Worm (Caenorhabditis elegans): ENCODE measurements around the gene slc-5A12.

slc-5A12 gene

DNA sequence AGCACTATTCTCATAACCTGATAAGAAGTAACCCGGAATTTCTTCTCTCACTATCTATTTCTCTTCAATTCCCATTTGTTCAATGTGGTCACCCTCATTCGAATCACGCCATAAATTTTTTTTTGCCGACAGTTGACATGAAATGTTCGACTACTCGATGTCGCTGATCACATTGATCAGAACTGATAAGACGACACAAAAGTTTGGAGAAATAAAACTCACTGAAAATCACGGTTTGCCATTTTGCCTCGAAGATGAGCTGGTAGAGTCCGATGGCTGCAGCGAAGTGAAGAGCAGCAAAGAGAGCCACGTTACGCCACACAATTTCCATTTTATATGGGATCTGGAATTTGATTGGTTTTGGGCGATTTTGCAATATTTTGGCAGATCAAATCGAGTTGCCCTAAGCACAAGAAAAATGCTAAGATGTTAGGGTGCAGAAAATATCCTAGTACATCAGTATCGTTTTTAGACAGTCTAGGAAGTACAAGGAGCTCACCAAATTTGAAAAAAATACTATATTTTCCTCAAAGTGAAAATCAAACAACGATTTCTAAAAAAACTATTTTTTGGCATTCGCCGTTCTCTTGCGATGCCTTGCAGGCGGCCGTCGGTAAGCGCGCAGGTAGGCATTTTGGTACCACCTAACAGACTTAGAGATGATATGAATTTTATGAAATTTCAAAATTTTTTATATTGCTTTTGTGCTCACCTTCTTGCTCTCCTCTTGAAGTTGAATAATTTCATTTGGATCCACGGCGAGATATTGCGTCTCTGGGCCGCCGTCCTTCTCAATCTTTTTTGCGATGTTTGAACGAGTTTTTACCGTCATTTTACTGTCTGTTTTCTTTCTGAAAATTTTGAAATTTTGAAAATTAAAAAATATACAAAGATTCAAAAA lies 22.1 kb upstream of the slc-5A12 start, which contains the start of gene fat-6 (continued):
- TF ChIP-seq unc-62 (GFP tag; optimal IDR thresholded peaks at IDR 0.05) (no peak), fos-1 (tag; optimal IDR thresholded peaks at IDR 0.05) (no peak), nhr-77 (tag; optimal IDR thresholded peaks at IDR 0.05) (no peak)

DNA sequence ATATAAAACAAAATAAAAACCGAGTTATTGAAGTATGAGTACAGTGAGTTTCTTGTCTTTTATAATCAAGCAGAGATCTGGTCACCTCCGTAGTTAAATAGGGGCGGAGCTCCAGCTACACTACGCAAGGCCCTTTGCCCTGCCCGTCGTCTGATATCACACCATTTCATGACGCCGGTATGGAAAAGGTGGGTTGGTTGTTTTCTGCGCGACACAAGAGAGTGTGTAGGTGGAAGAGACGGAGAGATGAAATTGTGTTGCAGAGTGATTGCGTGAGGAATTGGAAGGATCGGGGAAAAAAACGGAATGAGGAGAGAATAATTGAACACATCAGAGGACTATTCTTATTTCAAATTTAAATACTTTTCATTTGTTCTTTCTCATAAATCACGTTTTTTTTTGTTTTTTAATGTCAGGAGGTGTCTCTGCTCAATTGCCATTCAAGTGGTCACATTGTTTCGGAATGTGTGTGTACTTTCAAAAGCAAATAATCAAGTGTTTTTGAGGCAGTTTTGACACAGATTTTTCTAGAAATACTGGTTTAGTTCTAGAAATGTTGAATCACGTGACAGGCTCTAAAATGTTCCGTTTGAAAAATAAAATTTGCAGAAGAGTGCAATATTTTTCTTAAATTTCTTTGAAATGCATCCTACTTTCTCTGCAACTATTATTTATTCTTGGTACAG lies 21.3 kb upstream of the slc-5A12 start, which contains the start of gene ZK822.9:
Gene ZK822.9 (plus strand): TSS at position 180 of the 686 bp plus-strand sequence.
- TF ChIP-seq pha-4 (tag; optimal IDR thresholded peaks at IDR 0.05), result peak; percentile 73
- peak; percentile 69 for TF ChIP-seq elt-2 (tag; optimal IDR thresholded peaks at IDR 0.05)
- TF ChIP-seq R02D3.7 (tag; optimal IDR thresholded peaks at IDR 0.05), result no peak
- peak; percentile 42 for TF ChIP-seq ama-1 (optimal IDR thresholded peaks at IDR 0.05)
- peak; percentile 12 for TF ChIP-seq egl-27 (tag; optimal IDR thresholded peaks at IDR 0.05)
- TF ChIP-seq fkh-10 (GFP tag; optimal IDR thresholded peaks at IDR 0.05), result no peak
- no peak for TF ChIP-seq ceh-9 (tag; optimal IDR thresholded peaks at IDR 0.05)
- TF ChIP-seq ztf-11 (tag; optimal IDR thresholded peaks at IDR 0.05), result no peak
- peak; percentile 29 for TF ChIP-seq pqm-1 (tag; optimal IDR thresholded peaks at IDR 0.05)
- TF ChIP-seq nhr-23 (tag; optimal IDR thresholded peaks at IDR 0.05), result peak; percentile 7

DNA sequence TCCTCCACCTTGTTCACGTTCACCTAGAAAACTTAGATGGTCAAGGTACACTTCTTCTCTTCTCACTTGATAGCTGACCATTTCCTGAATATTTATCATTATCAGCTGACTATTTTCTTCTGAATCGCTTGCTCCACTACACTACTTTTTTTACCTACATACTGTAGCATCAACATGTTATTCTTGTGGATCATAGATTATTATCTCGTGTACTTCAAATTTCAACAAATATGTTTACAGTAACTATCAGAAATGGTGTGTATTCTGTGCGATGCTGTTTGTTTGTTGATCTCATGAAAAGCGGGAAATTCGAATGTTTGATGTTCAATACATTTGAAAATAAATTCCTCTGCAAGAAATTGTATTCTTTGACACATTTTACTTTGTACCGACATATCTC lies 20.3 kb upstream of the slc-5A12 start, which contains the start of gene ZK822.10:
Gene ZK822.10 (plus strand): TSS at position 231 of the 400 bp plus-strand sequence.
- TF ChIP-seq elt-2 (tag; optimal IDR thresholded peaks at IDR 0.05) (peak; percentile 83), nhr-67 (tag; optimal IDR thresholded peaks at IDR 0.05) (no peak), unc-39 (tag; optimal IDR thresholded peaks at IDR 0.05) (no peak), jun-1 (tag; optimal IDR thresholded peaks at IDR 0.05) (peak; percentile 7), ceh-28 (tag; optimal IDR thresholded peaks at IDR 0.05) (peak; percentile 24), pha-4 (tag; optimal IDR thresholded peaks at IDR 0.05) (peak; percentile 88), pqm-1 (tag; optimal IDR thresholded peaks at IDR 0.05) (peak; percentile 91)

DNA sequence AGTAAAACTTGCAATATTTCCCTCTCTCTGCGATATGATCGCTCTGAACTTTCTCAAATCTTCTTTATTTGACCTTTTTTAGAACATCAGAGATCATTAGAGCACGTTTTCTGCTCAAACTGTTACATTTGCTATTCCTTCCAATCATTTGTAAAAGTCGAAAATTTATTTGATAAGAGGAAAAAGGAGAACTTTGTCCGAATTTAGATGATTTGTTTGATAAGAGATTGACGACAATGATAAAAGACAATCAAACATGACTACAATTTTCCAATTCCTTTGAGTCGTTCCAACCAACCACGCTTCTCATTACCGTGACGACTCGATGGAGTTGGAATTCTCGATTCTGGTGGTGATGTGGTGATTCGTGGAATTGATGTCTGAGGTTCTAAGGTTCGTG lies 19.3 kb upstream of the slc-5A12 start:
- no peak for TF ChIP-seq nhr-23 (tag; optimal IDR thresholded peaks at IDR 0.05)
- TF ChIP-seq elt-2 (tag; optimal IDR thresholded peaks at IDR 0.05), result peak; percentile 90
- peak; percentile 1 for TF ChIP-seq jun-1 (tag; optimal IDR thresholded peaks at IDR 0.05)
- peak; percentile 90 for TF ChIP-seq pqm-1 (tag; optimal IDR thresholded peaks at IDR 0.05)
- TF ChIP-seq pha-4 (tag; optimal IDR thresholded peaks at IDR 0.05), result peak; percentile 44

DNA sequence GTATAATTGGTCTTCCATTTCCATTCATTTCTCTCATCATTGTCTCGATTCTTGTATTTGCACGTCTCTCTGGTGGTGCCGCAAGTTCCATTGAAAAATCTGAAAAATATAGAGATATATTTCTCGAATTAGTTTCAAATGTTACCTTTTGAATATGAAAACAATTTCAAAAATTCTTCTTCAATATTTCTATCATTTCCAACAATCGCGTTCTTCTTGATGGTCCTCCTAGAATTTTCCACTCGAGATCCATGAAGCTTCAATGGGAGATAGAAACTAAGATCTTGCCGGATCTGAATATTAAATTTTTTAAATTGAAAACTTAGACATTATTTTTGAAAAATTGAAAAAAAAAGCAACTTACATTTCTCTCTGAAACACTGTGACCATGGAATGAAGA lies 18.2 kb upstream of the slc-5A12 start:
- TF ChIP-seq elt-1 (tag; optimal IDR thresholded peaks at IDR 0.05), result no peak
- no peak for TF ChIP-seq nhr-28 (tag; optimal IDR thresholded peaks at IDR 0.05)
- no peak for TF ChIP-seq nhr-43 (tag; optimal IDR thresholded peaks at IDR 0.05; ENCODE audit: poor library complexity, severe bottlenecking)
- no peak for TF ChIP-seq zag-1 (tag; optimal IDR thresholded peaks at IDR 0.05)
- no peak for TF ChIP-seq nhr-23 (tag; optimal IDR thresholded peaks at IDR 0.05)
- no peak for TF ChIP-seq nhr-11 (tag; optimal IDR thresholded peaks at IDR 0.05)
- no peak for TF ChIP-seq mml-1 (tag; optimal IDR thresholded peaks at IDR 0.05)
- no peak for TF ChIP-seq daf-12 (tag; optimal IDR thresholded peaks at IDR 0.05)
- TF ChIP-seq mdl-1 (tag; optimal IDR thresholded peaks at IDR 0.05), result no peak
- no peak for TF ChIP-seq ceh-28 (tag; optimal IDR thresholded peaks at IDR 0.05)

DNA sequence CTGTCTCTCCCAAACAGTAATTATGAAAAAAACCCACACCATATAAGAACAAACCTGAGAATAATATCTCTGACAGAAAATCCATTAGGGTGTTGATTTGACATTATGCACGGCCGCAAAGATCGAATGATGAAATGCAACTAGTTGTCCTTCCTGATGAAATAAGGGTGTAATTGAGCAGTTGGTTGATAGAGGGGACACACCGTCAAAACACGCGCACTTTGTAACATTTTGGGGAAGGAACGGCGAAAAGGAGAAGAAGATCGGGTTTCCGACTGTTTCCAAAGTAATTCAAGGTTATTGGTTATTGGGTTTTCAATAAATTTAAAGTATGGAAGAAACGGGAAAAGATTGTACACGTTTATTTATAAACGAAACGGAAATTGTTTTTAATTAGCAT lies 15.2 kb upstream of the slc-5A12 start, which contains the start of gene ZK822.1:
Gene ZK822.1 (minus strand): TSS at position 121 of the 400 bp plus-strand sequence.
- TF ChIP-seq ztf-11 (tag; optimal IDR thresholded peaks at IDR 0.05) (no peak), mml-1 (tag; optimal IDR thresholded peaks at IDR 0.05) (no peak), nhr-43 (tag; optimal IDR thresholded peaks at IDR 0.05; ENCODE audit: poor library complexity, severe bottlenecking) (no peak), hmg-11 (tag; optimal IDR thresholded peaks at IDR 0.05) (no peak), ama-1 (optimal IDR thresholded peaks at IDR 0.05) (no peak), fos-1 (tag; optimal IDR thresholded peaks at IDR 0.05) (no peak), nhr-28 (tag; optimal IDR thresholded peaks at IDR 0.05) (no peak), aly-2 (tag; optimal IDR thresholded peaks at IDR 0.05) (no peak), nhr-76 (tag; optimal IDR thresholded peaks at IDR 0.05) (no peak), egl-5 (tag; optimal IDR thresholded peaks at IDR 0.05) (no peak), lin-39 (tag; optimal IDR thresholded peaks at IDR 0.05) (no peak), nhr-23 (tag; optimal IDR thresholded peaks at IDR 0.05) (no peak), mdl-1 (tag; optimal IDR thresholded peaks at IDR 0.05) (no peak), ceh-16 (tag; optimal IDR thresholded peaks at IDR 0.05) (no peak), jun-1 (tag; optimal IDR thresholded peaks at IDR 0.05) (no peak), snpc-4 (tag; optimal IDR thresholded peaks at IDR 0.05) (no peak), elt-1 (tag; optimal IDR thresholded peaks at IDR 0.05) (no peak)

Data from whole organism, L3 larva.